Worm (Caenorhabditis elegans) whole organism, L1 larva: ENCODE measurements around the gene msp-50.

ENCODE experiments used
- F16B12.6 ChIP-seq: fragments of 150-350 bp; optimal IDR thresholded peaks from 2 replicates; lab custom pipeline; 2014; ENCODE audit warnings: missing biosample characterization, missing genetic modification characterization
- Y116A8C.19 ChIP-seq: sonication (generic microtip); optimal IDR thresholded peaks from 2 replicates; lab custom pipeline; 2016; ENCODE audit warnings: missing compliant biosample characterization, missing genetic modification characterization, borderline replicate concordance
- alr-1 ChIP-seq: fragments of 200-800 bp; sonication (Bioruptor generic); optimal IDR thresholded peaks from 2 replicates; lab custom pipeline; 2018; ENCODE audit warnings: borderline replicate concordance, mild to moderate bottlenecking, missing genetic modification characterization, missing compliant biosample characterization
- ceh-8 ChIP-seq: fragments of 200-800 bp; sonication (Bioruptor generic); optimal IDR thresholded peaks from 2 replicates; lab custom pipeline; 2018; ENCODE audit warnings: mild to moderate bottlenecking, missing genetic modification characterization, moderate library complexity, missing compliant biosample characterization
- ceh-88 ChIP-seq: fragments of 200-800 bp; sonication (Bioruptor generic); IDR thresholded peaks from 2 replicates; pipeline ENCODE4 v1.3.6; 2022; ENCODE audit warnings: missing genetic modification characterization, missing compliant biosample characterization
- ces-1 ChIP-seq: fragments of 150-350 bp; optimal IDR thresholded peaks from 2 replicates; lab custom pipeline; 2014; ENCODE audit warnings: missing biosample characterization, missing genetic modification reagents, missing genetic modification characterization
- dpl-1 ChIP-seq, 3 experiments: fragments of 150-350 bp in 2 of 3; sonication (generic microtip) in 1 of 3; optimal IDR thresholded peaks; 2 replicates each; lab custom pipeline; 2014 to 2017; ENCODE audit warnings: missing biosample characterization in 3 of 3, missing genetic modification characterization in 3 of 3, missing genetic modification reagents in 3 of 3
- dsc-1 ChIP-seq: sonication (generic microtip); optimal IDR thresholded peaks from 2 replicates; lab custom pipeline; 2016; ENCODE audit warnings: mild to moderate bottlenecking, missing genetic modification characterization, missing compliant biosample characterization
- egl-13 ChIP-seq: sonication (generic microtip); optimal IDR thresholded peaks from 2 replicates; lab custom pipeline; 2016; ENCODE audit warnings: missing genotype, missing genetic modification reagents, missing genetic modification characterization, missing compliant biosample characterization
- fkh-10 ChIP-seq: sonication (generic microtip); optimal IDR thresholded peaks from 2 replicates; lab custom pipeline; 2017; ENCODE audit warnings: missing biosample characterization, missing genetic modification reagents, missing genetic modification characterization
- fkh-4 ChIP-seq: sonication (generic microtip); optimal IDR thresholded peaks from 2 replicates; lab custom pipeline; 2016; ENCODE audit warnings: missing compliant biosample characterization, missing genetic modification characterization, borderline replicate concordance
- fkh-8 ChIP-seq: sonication (generic microtip); optimal IDR thresholded peaks from 2 replicates; lab custom pipeline; 2016; ENCODE audit warnings: mild to moderate bottlenecking, missing genetic modification characterization, missing compliant biosample characterization
- hlh-17 ChIP-seq: fragments of 200-800 bp; sonication (Bioruptor generic); optimal IDR thresholded peaks from 2 replicates; lab custom pipeline; 2018; ENCODE audit warnings: missing genetic modification characterization, mild to moderate bottlenecking, missing compliant biosample characterization, moderate library complexity, borderline replicate concordance
- isw-1 ChIP-seq: fragments of 200-800 bp; sonication (Bioruptor generic); IDR thresholded peaks from 2 replicates; pipeline ENCODE4 v1.3.6; 2022; ENCODE audit warnings: missing genetic modification characterization, missing compliant biosample characterization
- jun-1 ChIP-seq: fragments of 150-350 bp; optimal IDR thresholded peaks from 2 replicates; lab custom pipeline; 2014; ENCODE audit warnings: missing biosample characterization, missing genetic modification reagents, missing genetic modification characterization
- mdl-1 ChIP-seq, 2 experiments: fragments of 150-350 bp; optimal IDR thresholded peaks; 2 replicates each; lab custom pipeline; 2014 to 2017; ENCODE audit warnings: missing biosample characterization in 2 of 2, missing genetic modification characterization in 2 of 2, inconsistent platforms in 1 of 2
- nhr-11 ChIP-seq: fragments of 150-350 bp; optimal IDR thresholded peaks from 2 replicates; lab custom pipeline; 2014; ENCODE audit warnings: missing biosample characterization, missing genetic modification characterization
- nhr-237 ChIP-seq: fragments of 150-350 bp; optimal IDR thresholded peaks from 2 replicates; lab custom pipeline; 2014; ENCODE audit warnings: missing biosample characterization, missing genetic modification characterization
- nhr-28 ChIP-seq: fragments of 150-350 bp; optimal IDR thresholded peaks from 2 replicates; lab custom pipeline; 2014; ENCODE audit warnings: missing biosample characterization, missing genetic modification characterization
- nhr-84 ChIP-seq: sonication (generic microtip); optimal IDR thresholded peaks from 2 replicates; lab custom pipeline; 2017; ENCODE audit warnings: missing biosample characterization, missing genetic modification characterization
- nhr-85 ChIP-seq: sonication (generic microtip); peaks from one replicate; lab custom pipeline; 2016; ENCODE audit warnings: missing genetic modification characterization, inconsistent platforms, missing compliant biosample characterization
- skn-1 ChIP-seq: fragments of 150-350 bp; optimal IDR thresholded peaks from 2 replicates; lab custom pipeline; 2014; ENCODE audit warnings: missing biosample characterization, missing genetic modification characterization
- snu-23 ChIP-seq: sonication (generic microtip); optimal IDR thresholded peaks from 2 replicates; lab custom pipeline; 2016; ENCODE audit warnings: missing genetic modification characterization, missing compliant biosample characterization
- sptf-1 ChIP-seq: fragments of 150-350 bp; optimal IDR thresholded peaks from 2 replicates; lab custom pipeline; 2014; ENCODE audit warnings: missing biosample characterization, missing genetic modification characterization
- swsn-7 ChIP-seq: sonication (generic microtip); optimal IDR thresholded peaks from 2 replicates; lab custom pipeline; 2016; ENCODE audit warnings: missing genetic modification characterization, missing compliant biosample characterization
- tlp-1 ChIP-seq: fragments of 150-350 bp; optimal IDR thresholded peaks from 2 replicates; lab custom pipeline; 2014; ENCODE audit warnings: missing biosample characterization, missing genetic modification characterization
- unc-130 ChIP-seq: fragments of 150-350 bp; optimal IDR thresholded peaks from 2 replicates; lab custom pipeline; 2017; ENCODE audit warnings: missing biosample characterization, missing genetic modification characterization, inconsistent platforms
- unc-62 ChIP-seq: fragments of 150-350 bp; optimal IDR thresholded peaks from 2 replicates; lab custom pipeline; 2014; ENCODE audit warnings: missing biosample characterization, missing genetic modification reagents, missing genetic modification characterization
- unc-86 ChIP-seq: sonication (generic microtip); optimal IDR thresholded peaks from 2 replicates; lab custom pipeline; 2016; ENCODE audit warnings: missing genetic modification characterization, missing compliant biosample characterization
- vab-15 ChIP-seq: sonication (generic microtip); optimal IDR thresholded peaks from 2 replicates; lab custom pipeline; 2017; ENCODE audit warnings: missing genotype, mild to moderate bottlenecking, missing genetic modification characterization, missing compliant biosample characterization
- xbp-1 ChIP-seq: sonication (generic microtip); optimal IDR thresholded peaks from 2 replicates; lab custom pipeline; 2016; ENCODE audit warnings: missing genetic modification characterization, missing compliant biosample characterization
- ztf-11 ChIP-seq, 2 experiments: sonication (generic microtip); optimal IDR thresholded peaks; 2 replicates each; lab custom pipeline; 2016 to 2017; ENCODE audit warnings: missing genetic modification characterization in 2 of 2, missing biosample characterization in 1 of 2, missing compliant biosample characterization in 1 of 2

The msp-50 gene

DNA sequence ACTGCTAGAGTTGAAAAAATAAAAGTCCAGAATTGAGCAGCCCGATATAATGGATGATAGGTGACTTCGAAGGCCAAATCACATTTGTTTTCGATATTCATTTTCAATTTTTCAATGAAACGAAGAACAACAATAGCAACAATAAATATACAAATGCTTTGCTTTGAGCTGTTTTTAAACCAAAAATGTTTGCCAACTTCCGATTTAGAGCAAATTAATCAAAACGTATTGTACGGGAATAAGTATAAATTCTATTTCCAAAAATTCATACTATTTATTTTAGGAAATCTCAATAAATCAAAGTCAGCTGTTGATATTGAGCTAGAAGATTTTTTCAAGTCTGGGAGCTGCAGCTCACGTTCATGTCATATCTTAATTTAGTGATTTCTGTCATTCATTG is 28.7 kb upstream of the msp-50 start, which contains the start of gene srb-1:
TSS of gene srb-1 (minus strand) at position 101 of the 400 bp plus-strand sequence.
- no peak for TF ChIP-seq nhr-85
- no peak for TF ChIP-seq dsc-1
- no peak for TF ChIP-seq mdl-1 (tag; optimal IDR thresholded peaks at IDR 0.05; lab: Kevin White, UChicago)
- no peak for TF ChIP-seq unc-130 (tag; lab: Kevin White, UChicago)
- no peak for TF ChIP-seq nhr-237 (tag; lab: Kevin White, UChicago)

ce11 chrII:5171610-5172009 is 28.0 kb upstream of the msp-50 start, which contains the start of gene C27D6.15:
TSS of gene C27D6.15 (plus strand) at chrII:5171910.
- TF ChIP-seq unc-62 (GFP tag; lab: Kevin White, UChicago) (no peak), snu-23 (GFP tag; lab: Kevin White, UChicago) (no peak)

- TF ChIP-seq skn-1 (no peak), xbp-1 (tag; lab: Kevin White, UChicago) (no peak), fkh-8 (tag; lab: Kevin White, UChicago) (no peak), jun-1 (no peak), nhr-11 (tag; lab: Kevin White, UChicago) (no peak), fkh-4 (tag; lab: Kevin White, UChicago) (no peak), unc-62 (GFP tag; lab: Kevin White, UChicago) (no peak), unc-130 (tag; lab: Kevin White, UChicago) (no peak), egl-13 (tag; lab: Kevin White, UChicago) (no peak), swsn-7 (tag; lab: Kevin White, UChicago) (no peak), vab-15 (tag; lab: Kevin White, UChicago) (no peak), alr-1 (tag; lab: Kevin White, UChicago) (no peak), hlh-17 (no peak), isw-1 (no peak), ceh-88 (GFP tag; lab: Robert Waterston, UW) (no peak), ztf-11 (tag; optimal IDR thresholded peaks at IDR 0.05; lab: Kevin White, UChicago) (no peak), nhr-84 (no peak)
These were observed 27.1 kb upstream of the msp-50 start, which contains the start of gene C27D6.1 for ce11 chrII:5172451-5172850. TSS of gene C27D6.1 (plus strand) at chrII:5172751.

- TF ChIP-seq mdl-1 (tag; optimal IDR thresholded peaks at IDR 0.05; lab: Kevin White, UChicago) = no peak
- no peak for TF ChIP-seq tlp-1
- TF ChIP-seq ceh-88 (GFP tag; lab: Robert Waterston, UW) = no peak
- no peak for TF ChIP-seq F16B12.6
- TF ChIP-seq ceh-8 (GFP tag; lab: Kevin White, UChicago) = no peak
- no peak for TF ChIP-seq unc-86 (tag; lab: Kevin White, UChicago)
- TF ChIP-seq dpl-1 (GFP tag; optimal IDR thresholded peaks at IDR 0.05; lab: Kevin White, UChicago) = no peak
These were observed 25.2 kb upstream of the msp-50 start, which contains the start of gene C27D6.3 for ce11 chrII:5174370-5174769. TSS of gene C27D6.3 (minus strand) at chrII:5174470.

ce11 chrII:5176934-5177333 is 22.7 kb upstream of the msp-50 start:
- TF ChIP-seq ceh-88 (GFP tag; lab: Robert Waterston, UW) (no peak), alr-1 (tag; lab: Kevin White, UChicago) (no peak), unc-62 (GFP tag; lab: Kevin White, UChicago) (no peak), nhr-28 (tag; lab: Kevin White, UChicago) (no peak), isw-1 (no peak), mdl-1 (tag; optimal IDR thresholded peaks at IDR 0.05; lab: Kevin White, UChicago) (no peak)

DNA sequence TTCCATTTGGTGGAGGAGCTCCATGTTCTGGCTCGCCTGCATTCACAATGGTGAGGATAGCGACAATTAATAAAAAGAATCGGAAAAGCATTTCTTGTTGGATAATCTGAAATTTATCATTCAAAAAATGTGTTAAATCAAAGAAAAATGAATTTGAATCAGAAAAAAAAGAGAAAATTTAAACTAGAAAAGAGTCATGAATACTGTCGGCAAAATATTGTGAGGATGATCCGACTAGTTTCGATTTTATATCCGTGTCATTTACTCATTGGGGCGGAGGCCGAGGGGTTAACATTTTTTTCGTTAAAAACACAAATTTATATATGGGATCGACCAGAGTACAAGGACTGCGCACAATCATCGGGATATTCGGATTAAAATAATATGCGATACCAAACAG is 21.7 kb upstream of the msp-50 start, which contains the start of gene C27D6.12:
TSS of gene C27D6.12 (minus strand) at position 101 of the 400 bp plus-strand sequence.
- TF ChIP-seq nhr-28 (tag; lab: Kevin White, UChicago) (no peak), fkh-8 (tag; lab: Kevin White, UChicago) (no peak), mdl-1 (tag; optimal IDR thresholded peaks at IDR 0.05; lab: Kevin White, UChicago) (no peak), jun-1 (no peak), sptf-1 (tag; lab: Kevin White, UChicago) (no peak), skn-1 (no peak), fkh-10 (no peak), ces-1 (GFP tag; lab: Kevin White, UChicago) (no peak), Y116A8C.19 (no peak)
- TF ChIP-seq, all 84 proteins: peak for 0
